Worm (Caenorhabditis elegans): Measurements from ENCODE around the gene ubc-15.
A peak's percentile ranks its signal among the peaks of the same experiment; 100 is the strongest.

Gene ubc-15

DNA sequence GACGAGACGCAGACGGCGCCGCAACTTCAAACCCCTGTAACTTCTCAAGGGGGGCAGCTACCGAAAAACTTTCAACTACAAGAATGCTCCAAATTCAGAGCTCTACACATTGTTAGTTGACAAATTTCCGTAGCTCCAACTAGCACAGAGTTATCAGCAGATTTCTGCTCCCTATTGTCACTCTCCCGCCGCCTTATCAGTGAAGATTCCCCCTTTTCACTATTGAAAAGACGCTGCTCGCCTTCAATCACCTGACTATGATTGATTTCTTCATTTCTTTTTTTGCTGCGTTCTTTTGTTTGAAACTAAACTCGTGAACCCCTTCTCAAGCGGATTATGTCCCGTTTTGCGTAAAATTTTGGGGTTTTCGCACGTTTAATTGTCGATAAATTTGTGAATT lies 9.0 kb upstream of the ubc-15 start:
- no peak for TF ChIP-seq tab-1 (GFP tag; IDR thresholded peaks at IDR 0.05)
- TF ChIP-seq ref-1 (GFP tag; conservative IDR thresholded peaks at IDR 0.05) = no peak
- no peak for TF ChIP-seq med-1 (GFP tag; optimal IDR thresholded peaks at IDR 0.05; ENCODE audit: insufficient read depth)
- no peak for TF ChIP-seq flt-1 (GFP tag; IDR thresholded peaks at IDR 0.05)
- TF ChIP-seq ztf-29 (GFP tag; IDR thresholded peaks at IDR 0.05) = no peak
- TF ChIP-seq cog-1 (tag; optimal IDR thresholded peaks at IDR 0.05) = no peak
- no peak for TF ChIP-seq T22C8.4 (GFP tag; IDR thresholded peaks at IDR 0.05)
- no peak for TF ChIP-seq klf-2 (GFP tag; conservative IDR thresholded peaks at IDR 0.05)
- no peak for TF ChIP-seq ztf-23 (GFP tag; IDR thresholded peaks at IDR 0.05)

DNA sequence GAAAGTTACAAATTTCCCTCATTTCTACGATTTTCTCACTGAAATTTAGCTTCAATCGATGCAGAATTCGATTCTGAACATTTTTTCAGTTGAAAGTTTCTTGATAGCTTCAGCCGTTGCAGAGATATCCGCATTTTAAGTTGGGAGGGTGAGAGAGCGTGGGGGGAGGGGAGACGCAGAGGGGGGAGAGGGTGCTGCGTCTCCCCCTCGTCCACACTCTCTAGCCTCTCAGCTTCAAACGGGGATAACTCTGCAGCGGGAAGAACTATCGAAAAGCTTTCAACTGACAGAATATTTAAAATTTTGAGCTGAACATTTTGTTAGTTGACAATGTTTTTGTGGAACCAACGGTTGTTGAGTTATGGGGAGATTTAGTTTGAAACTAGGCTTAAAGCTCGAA lies 8.5 kb upstream of the ubc-15 start:
- TF ChIP-seq flt-1 (GFP tag; IDR thresholded peaks at IDR 0.05) = no peak
- no peak for TF ChIP-seq ztf-29 (GFP tag; IDR thresholded peaks at IDR 0.05)
- TF ChIP-seq cog-1 (tag; optimal IDR thresholded peaks at IDR 0.05) = no peak
- no peak for TF ChIP-seq T22C8.4 (GFP tag; IDR thresholded peaks at IDR 0.05)
- TF ChIP-seq klf-2 (GFP tag; conservative IDR thresholded peaks at IDR 0.05) = no peak
- TF ChIP-seq ztf-23 (GFP tag; IDR thresholded peaks at IDR 0.05) = no peak
- TF ChIP-seq ref-1 (GFP tag; conservative IDR thresholded peaks at IDR 0.05) = no peak
- TF ChIP-seq med-1 (GFP tag; optimal IDR thresholded peaks at IDR 0.05; ENCODE audit: insufficient read depth) = no peak
- no peak for TF ChIP-seq tab-1 (GFP tag; IDR thresholded peaks at IDR 0.05)

DNA sequence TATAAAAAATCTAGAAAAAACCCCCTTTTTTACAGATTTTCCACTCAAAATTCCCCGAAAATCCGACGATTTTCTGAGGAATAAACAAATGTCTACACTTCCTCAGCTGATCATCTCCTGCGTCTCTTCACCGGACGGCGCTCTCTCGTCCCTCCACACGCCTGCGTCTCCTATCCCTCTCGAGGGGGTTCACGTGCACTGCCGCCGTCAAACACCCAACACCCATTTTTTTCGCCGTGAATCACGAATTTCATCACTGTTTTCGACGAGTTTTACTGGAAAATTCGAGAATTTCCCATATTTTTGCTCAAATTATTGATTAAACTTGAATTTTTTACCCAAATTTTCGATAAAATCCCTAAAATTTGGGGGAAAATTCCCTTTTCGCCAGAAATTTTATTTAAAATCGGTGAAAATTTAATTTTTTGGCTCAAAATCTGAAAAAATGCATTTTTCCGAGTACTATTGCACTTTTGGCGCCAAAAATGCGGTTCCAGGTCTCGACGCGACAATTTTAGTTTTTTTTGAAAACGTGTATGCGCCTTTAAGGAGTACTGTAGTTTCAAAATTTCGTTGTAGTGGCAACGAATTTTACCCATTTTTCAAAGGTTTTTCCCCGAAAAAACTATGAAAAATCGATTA lies 7.5 kb upstream of the ubc-15 start:
- TF ChIP-seq T22C8.4 (GFP tag; IDR thresholded peaks at IDR 0.05) (no peak), tab-1 (GFP tag; IDR thresholded peaks at IDR 0.05) (no peak), ref-1 (GFP tag; conservative IDR thresholded peaks at IDR 0.05) (no peak), klf-2 (GFP tag; conservative IDR thresholded peaks at IDR 0.05) (no peak), cog-1 (tag; optimal IDR thresholded peaks at IDR 0.05) (no peak), ztf-23 (GFP tag; IDR thresholded peaks at IDR 0.05) (no peak), med-1 (GFP tag; optimal IDR thresholded peaks at IDR 0.05; ENCODE audit: insufficient read depth) (no peak), ztf-29 (GFP tag; IDR thresholded peaks at IDR 0.05) (no peak), flt-1 (GFP tag; IDR thresholded peaks at IDR 0.05) (no peak)

DNA sequence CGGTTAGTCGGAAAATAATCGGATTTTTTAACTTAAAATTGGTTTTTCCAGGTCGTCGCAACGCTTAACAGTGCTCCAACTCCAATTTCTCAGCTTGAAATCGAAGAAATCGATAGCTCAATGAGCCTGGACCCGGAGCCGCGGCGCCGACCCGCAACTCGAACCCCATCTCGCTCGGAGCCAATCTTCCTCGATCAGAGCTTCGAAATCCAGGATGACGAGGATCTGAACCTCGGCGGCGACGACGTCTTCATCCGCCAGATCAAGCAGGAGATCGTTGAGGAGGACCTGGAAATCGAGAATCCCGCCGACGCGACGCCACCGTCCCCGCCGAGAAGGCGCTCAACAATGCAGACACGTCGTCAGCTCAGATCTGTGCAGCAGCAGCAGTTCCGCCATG lies 6.8 kb upstream of the ubc-15 start:
- TF ChIP-seq ztf-29 (GFP tag; IDR thresholded peaks at IDR 0.05) (no peak), klf-2 (GFP tag; conservative IDR thresholded peaks at IDR 0.05) (no peak)

DNA sequence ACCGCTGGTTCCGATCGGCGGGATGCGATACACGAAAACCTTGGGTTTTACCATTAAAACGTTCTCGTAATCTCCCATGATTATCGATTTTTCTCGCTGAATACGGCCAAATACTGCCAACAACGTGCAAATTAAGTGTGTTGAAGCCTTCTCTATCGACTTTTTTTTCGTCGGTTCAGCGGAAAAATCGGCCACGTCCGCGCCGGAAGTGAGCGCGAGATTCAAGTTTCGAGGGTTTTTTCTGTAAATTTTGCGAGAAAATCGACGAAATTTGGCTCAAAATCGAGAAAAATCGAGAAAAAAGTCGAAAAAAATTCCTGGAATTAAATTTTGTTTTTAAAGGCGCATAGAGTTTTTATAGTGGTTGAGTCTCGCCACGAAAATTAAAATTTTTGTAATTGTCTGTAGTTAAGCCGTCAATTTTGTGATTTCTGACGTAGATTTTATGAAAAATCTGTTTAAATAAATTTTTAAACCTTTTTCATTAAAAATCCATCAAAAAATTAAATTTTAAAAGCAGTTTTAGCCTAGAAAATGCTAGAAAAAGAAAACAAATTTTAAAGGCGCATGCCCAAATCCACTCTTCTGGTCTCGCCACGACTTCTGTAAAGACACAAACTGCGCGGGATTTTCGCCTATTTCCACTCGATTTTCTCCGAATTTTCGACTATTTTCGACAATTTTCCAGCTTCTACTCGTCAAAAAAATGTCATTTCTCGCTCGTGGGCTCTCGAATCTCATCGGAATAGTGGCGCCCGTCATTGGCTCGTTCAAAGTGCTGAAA lies 5.9 kb upstream of the ubc-15 start, which contains the start of the genes ncap-1 and Y110A2AR.1:
ncap-1 (minus strand) TSS at position 241 of the 784 bp plus-strand sequence.
Y110A2AR.1 (plus strand) TSS at position 637 of the 784 bp plus-strand sequence.
- TF ChIP-seq cog-1 (tag; optimal IDR thresholded peaks at IDR 0.05) (no peak), T22C8.4 (GFP tag; IDR thresholded peaks at IDR 0.05) (0 out of 2 replicates have a peak, but pooled peaks have one; percentile 10), med-1 (GFP tag; optimal IDR thresholded peaks at IDR 0.05; ENCODE audit: insufficient read depth) (no peak), klf-2 (GFP tag; conservative IDR thresholded peaks at IDR 0.05) (no peak)

DNA sequence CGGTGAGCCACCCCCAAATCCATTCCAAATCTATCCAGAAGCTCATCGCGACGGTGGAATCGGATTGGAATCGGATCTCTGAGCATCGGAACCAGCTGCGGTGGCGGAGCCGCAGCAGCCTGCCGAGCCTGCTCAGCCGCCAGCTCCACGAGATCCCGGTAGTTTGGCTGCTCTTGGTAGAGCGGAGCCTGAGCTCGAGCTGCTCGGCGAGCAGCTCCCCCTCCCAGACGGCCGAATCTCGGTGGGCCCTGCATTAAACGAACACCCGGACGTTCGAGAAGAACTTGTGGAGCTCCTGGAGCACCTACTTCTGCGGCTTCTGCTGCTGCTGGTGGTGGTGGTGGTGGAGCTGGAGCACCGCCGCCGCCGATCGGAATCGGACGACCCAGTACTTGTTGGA lies 9.7 kb downstream of the ubc-15 start:
- TF ChIP-seq klf-2 (GFP tag; conservative IDR thresholded peaks at IDR 0.05) (no peak), ztf-23 (GFP tag; IDR thresholded peaks at IDR 0.05) (no peak), flt-1 (GFP tag; IDR thresholded peaks at IDR 0.05) (no peak), ztf-29 (GFP tag; IDR thresholded peaks at IDR 0.05) (no peak), ref-1 (GFP tag; conservative IDR thresholded peaks at IDR 0.05) (no peak), T22C8.4 (GFP tag; IDR thresholded peaks at IDR 0.05) (no peak), med-1 (GFP tag; optimal IDR thresholded peaks at IDR 0.05; ENCODE audit: insufficient read depth) (no peak), cog-1 (tag; optimal IDR thresholded peaks at IDR 0.05) (no peak), tab-1 (GFP tag; IDR thresholded peaks at IDR 0.05) (no peak)

DNA sequence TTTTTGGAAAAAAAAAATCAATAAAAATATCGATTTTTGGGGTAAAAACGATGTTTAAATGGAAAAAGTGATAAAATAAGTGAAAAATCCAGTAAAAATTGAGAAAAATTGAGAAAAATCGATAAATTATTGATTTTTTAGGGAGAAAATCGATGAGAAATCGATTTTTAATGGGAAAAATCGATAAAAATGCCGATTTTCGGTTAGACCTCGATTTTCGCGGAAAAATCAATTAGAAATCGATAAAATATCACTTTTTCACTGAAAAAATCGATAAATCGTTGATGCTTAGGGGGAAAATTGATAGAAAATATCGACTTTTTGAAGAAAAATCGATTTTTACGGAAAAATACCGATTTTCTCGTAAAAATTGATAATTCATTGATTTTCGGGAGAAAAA lies 12.2 kb downstream of the ubc-15 start:
- TF ChIP-seq flt-1 (GFP tag; IDR thresholded peaks at IDR 0.05) = no peak
- peak; percentile 61; the same call in 1 of the 2 replicates for TF ChIP-seq T22C8.4 (GFP tag; IDR thresholded peaks at IDR 0.05)

DNA sequence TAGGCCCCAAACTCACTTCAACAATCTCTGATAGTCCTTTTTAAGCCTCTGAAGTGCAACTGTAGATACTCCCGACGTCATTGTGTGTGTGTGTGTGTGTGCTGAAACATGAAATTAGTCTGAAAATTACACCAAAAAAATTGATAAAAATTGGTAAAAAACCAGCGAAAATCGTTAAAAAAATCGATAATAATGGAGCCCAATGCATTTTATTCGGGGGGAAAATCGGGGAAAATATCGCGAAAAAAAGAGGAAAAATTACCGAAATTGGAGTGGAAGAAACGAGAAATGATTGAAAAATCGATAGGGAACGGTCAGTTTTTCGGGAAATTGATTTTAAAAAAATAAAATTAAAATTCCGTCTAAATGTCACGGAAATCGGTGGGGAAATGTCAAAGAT lies 13.2 kb downstream of the ubc-15 start, which contains the start of gene ubc-26:
ubc-26 (minus strand) TSS at position 101 of the 400 bp plus-strand sequence.
- no peak for TF ChIP-seq ref-1 (GFP tag; conservative IDR thresholded peaks at IDR 0.05)
- TF ChIP-seq tab-1 (GFP tag; IDR thresholded peaks at IDR 0.05) = no peak
- no peak for TF ChIP-seq ztf-23 (GFP tag; IDR thresholded peaks at IDR 0.05)
- TF ChIP-seq flt-1 (GFP tag; IDR thresholded peaks at IDR 0.05) = no peak
- TF ChIP-seq med-1 (GFP tag; optimal IDR thresholded peaks at IDR 0.05; ENCODE audit: insufficient read depth) = no peak
- TF ChIP-seq cog-1 (tag; optimal IDR thresholded peaks at IDR 0.05) = no peak
- TF ChIP-seq klf-2 (GFP tag; conservative IDR thresholded peaks at IDR 0.05) = no peak
- no peak for TF ChIP-seq ztf-29 (GFP tag; IDR thresholded peaks at IDR 0.05)
- no peak for TF ChIP-seq T22C8.4 (GFP tag; IDR thresholded peaks at IDR 0.05)

DNA sequence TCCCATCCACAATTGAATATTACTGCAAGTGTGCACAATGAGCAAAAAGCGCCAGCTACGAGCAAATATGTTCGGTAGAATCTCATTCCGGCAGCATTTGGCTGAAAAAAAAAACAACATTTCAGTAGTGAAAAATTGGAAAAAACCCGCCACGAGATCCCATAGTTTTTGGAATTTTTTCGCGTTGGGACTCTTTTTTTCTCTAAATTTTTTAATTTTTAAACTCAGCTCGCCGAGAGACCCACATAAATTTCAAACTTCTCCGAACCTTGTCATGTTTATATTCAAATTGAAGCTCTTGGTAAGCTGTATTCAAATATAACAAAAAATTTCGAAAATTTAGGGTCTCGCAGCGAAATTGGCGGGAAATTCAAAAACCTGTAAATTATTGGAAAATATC lies 19.1 kb downstream of the ubc-15 start, which contains the start of gene sqv-2:
sqv-2 (minus strand) TSS at position 101 of the 400 bp plus-strand sequence.
- no peak for TF ChIP-seq ref-1 (GFP tag; conservative IDR thresholded peaks at IDR 0.05)
- no peak for TF ChIP-seq med-1 (GFP tag; optimal IDR thresholded peaks at IDR 0.05; ENCODE audit: insufficient read depth)
- no peak for TF ChIP-seq ztf-23 (GFP tag; IDR thresholded peaks at IDR 0.05)
- TF ChIP-seq cog-1 (tag; optimal IDR thresholded peaks at IDR 0.05) = no peak
- TF ChIP-seq tab-1 (GFP tag; IDR thresholded peaks at IDR 0.05) = no peak
- no peak for TF ChIP-seq ztf-29 (GFP tag; IDR thresholded peaks at IDR 0.05)
- no peak for TF ChIP-seq T22C8.4 (GFP tag; IDR thresholded peaks at IDR 0.05)
